Fruit fly (Drosophila melanogaster) Kc167 (cell line): ENCODE data around the gene CG10477.

Experiments
- Myc ChIP-seq: fragments of >200 bp; optimal IDR thresholded peaks from 2 replicates; lab custom pipeline; 2017; ENCODE audit warnings: missing external identifiers
- Sin3A ChIP-seq: fragments of >200 bp; optimal IDR thresholded peaks from 2 replicates; lab custom pipeline; 2018; ENCODE audit warnings: missing external identifiers
- h ChIP-seq: fragments of >200 bp; optimal IDR thresholded peaks from 3 replicates; lab custom pipeline; 2018; ENCODE audit warnings: missing external identifiers
- insv ChIP-seq: fragments of >200 bp; optimal IDR thresholded peaks from 3 replicates; lab custom pipeline; 2018; ENCODE audit warnings: missing external identifiers
- psq ChIP-seq: fragments of >200 bp; optimal IDR thresholded peaks from 2 replicates; lab custom pipeline; 2017; ENCODE audit warnings: missing external identifiers
- ttk ChIP-seq: sonication (Bioruptor generic); optimal IDR thresholded peaks from 2 replicates; lab custom pipeline; 2017; ENCODE audit warnings: missing external identifiers

DNA sequence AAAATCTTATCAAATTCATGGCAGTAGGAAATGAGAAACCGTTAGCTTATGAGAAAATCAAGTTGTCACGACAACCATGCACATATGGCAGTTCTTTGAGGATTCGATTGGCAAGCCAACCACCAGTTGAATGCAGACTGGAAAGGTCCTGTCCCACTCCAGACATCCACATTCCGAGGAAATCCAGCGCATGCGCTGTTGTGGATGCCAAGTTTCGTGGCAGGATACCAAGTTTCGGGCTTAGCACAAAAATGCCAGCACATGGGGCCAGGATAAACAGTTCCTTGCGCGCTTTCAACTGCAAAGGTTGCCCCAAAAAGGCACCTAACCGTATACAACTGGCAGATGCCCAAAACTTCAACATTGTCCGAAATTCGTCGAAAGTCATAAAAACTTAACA, 37.5 kb downstream of the CG10477 start, which contains the start of gene PVRAP:
- TF ChIP-seq ttk (lab: Kevin White, UChicago) (no peak), Sin3A (no peak), h (lab: Kevin White, UChicago) (no peak), Myc (no peak), psq (lab: Kevin White, UChicago) (no peak), insv (lab: Kevin White, UChicago) (no peak)
